Worm (Caenorhabditis elegans): Measurements from ENCODE around the gene W03A5.6.

W03A5.6 gene

DNA sequence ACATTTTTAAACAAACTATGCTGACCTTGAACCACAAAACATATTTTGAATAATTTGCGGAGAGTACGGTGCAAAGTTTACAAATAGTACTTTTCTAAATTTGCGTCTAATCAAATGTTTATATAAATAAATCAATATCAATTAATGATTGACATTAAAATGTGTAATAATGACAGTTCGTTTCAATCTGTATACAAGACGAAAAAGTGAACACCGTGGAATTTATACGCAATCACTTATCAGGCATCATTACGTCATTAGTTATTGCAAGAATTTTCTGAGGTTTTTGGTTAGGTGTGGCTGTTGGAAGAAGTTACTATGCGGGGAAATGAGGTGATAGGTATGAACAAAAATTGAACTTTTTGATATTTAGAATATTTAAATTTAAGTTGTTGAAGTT, 13.3 kb downstream of the W03A5.6 start:
- TF ChIP-seq klf-2 (GFP tag; conservative IDR thresholded peaks at IDR 0.05) (no peak), tab-1 (GFP tag; IDR thresholded peaks at IDR 0.05) (no peak), ztf-23 (GFP tag; IDR thresholded peaks at IDR 0.05) (no peak), ref-1 (GFP tag; conservative IDR thresholded peaks at IDR 0.05) (no peak)

DNA sequence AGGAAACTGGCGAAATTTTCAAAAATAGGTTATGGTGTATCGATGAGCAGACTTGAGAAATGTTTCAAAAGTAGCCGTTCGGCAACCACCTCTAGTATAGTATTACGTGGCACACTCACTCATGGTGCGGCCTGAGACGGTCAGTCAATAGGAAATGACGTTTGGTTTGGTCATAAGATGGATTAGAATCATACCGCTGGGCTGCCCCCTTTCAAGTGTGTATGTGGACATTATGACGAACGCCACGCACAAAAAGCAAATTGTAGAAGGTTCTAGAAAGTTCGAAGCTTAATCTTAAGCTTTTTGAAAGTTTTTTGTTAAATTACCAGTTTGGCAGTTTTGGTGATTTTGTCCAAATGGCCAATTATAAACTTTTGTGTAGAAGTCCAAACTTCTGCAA, 16.1 kb downstream of the W03A5.6 start:
- TF ChIP-seq cog-1 (tag; optimal IDR thresholded peaks at IDR 0.05), result no peak

- TF ChIP-seq ref-1 (GFP tag; conservative IDR thresholded peaks at IDR 0.05) (no peak), klf-2 (GFP tag; conservative IDR thresholded peaks at IDR 0.05) (no peak), cog-1 (tag; optimal IDR thresholded peaks at IDR 0.05) (no peak), T22C8.4 (GFP tag; IDR thresholded peaks at IDR 0.05) (no peak), ztf-29 (GFP tag; IDR thresholded peaks at IDR 0.05) (no peak), flt-1 (GFP tag; IDR thresholded peaks at IDR 0.05) (no peak), tab-1 (GFP tag; IDR thresholded peaks at IDR 0.05) (no peak), med-1 (GFP tag; optimal IDR thresholded peaks at IDR 0.05; ENCODE audit: insufficient read depth) (no peak), ztf-23 (GFP tag; IDR thresholded peaks at IDR 0.05) (no peak)
Measured at ce11 chrIII:5423665-5424133, 16.7 kb downstream of the W03A5.6 start, which contains the start of gene dnj-24. Gene dnj-24, minus strand, starts transcription at chrIII:5424083.

DNA sequence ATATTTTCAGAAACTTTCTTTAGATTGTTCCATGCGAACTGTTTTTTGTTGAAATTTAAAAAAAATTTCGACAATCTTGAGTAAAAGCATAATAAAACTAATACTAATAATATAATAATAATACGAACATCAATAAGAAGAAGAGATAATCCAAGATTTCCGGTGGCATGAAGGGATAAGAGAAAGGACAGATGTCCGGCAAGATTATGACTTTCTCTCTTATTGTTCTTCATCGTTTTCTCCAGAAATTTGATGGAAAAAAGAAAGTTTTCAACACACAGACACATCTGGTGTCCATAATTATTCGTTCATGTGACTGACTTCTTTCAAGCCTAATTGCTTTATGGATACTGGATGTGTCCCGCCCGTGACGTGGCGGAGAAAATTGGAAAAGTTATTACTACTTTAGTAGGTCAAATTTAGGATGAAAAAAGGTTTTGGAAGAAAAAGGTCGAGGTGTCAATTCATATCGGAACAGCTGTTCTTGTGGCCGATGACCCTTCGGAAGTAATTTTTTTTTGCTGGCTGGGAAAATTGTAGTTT, 17.8 kb downstream of the W03A5.6 start:
- TF ChIP-seq klf-2 (GFP tag; conservative IDR thresholded peaks at IDR 0.05) (no peak), med-1 (GFP tag; optimal IDR thresholded peaks at IDR 0.05; ENCODE audit: insufficient read depth) (no peak), ztf-29 (GFP tag; IDR thresholded peaks at IDR 0.05) (no peak), ztf-23 (GFP tag; IDR thresholded peaks at IDR 0.05) (no peak), flt-1 (GFP tag; IDR thresholded peaks at IDR 0.05) (no peak), cog-1 (tag; optimal IDR thresholded peaks at IDR 0.05) (no peak), tab-1 (GFP tag; IDR thresholded peaks at IDR 0.05) (no peak), ref-1 (GFP tag; conservative IDR thresholded peaks at IDR 0.05) (no peak), T22C8.4 (GFP tag; IDR thresholded peaks at IDR 0.05) (no peak)

DNA sequence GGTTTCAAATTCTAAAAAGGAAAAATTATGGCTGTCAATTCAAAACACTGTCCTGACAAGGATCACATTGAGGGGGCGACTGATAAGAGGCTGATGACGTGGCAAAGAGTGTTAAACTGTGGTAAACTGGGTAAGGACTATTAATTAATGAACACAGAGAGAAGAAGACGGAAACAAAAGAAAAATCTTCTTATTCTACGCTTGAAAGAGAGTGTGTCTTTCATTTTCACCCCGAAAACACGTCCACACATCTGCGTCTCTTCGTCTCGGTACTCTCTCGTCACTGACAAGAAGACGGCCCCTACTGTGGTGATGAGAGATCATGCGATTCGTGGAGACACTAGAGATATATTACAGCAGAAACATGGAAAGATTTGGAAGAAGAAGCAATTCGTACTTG, 19.0 kb downstream of the W03A5.6 start:
- TF ChIP-seq flt-1 (GFP tag; IDR thresholded peaks at IDR 0.05) (no peak), klf-2 (GFP tag; conservative IDR thresholded peaks at IDR 0.05) (no peak), ztf-29 (GFP tag; IDR thresholded peaks at IDR 0.05) (no peak), ref-1 (GFP tag; conservative IDR thresholded peaks at IDR 0.05) (no peak), T22C8.4 (GFP tag; IDR thresholded peaks at IDR 0.05) (no peak), ztf-23 (GFP tag; IDR thresholded peaks at IDR 0.05) (no peak), med-1 (GFP tag; optimal IDR thresholded peaks at IDR 0.05; ENCODE audit: insufficient read depth) (no peak), cog-1 (tag; optimal IDR thresholded peaks at IDR 0.05) (no peak), tab-1 (GFP tag; IDR thresholded peaks at IDR 0.05) (no peak)

ce11 chrIII:5420276-5420675, 20.2 kb downstream of the W03A5.6 start:
- TF ChIP-seq tab-1 (GFP tag; IDR thresholded peaks at IDR 0.05), result no peak
- no peak for TF ChIP-seq cog-1 (tag; optimal IDR thresholded peaks at IDR 0.05)
- no peak for TF ChIP-seq ztf-23 (GFP tag; IDR thresholded peaks at IDR 0.05)
- TF ChIP-seq klf-2 (GFP tag; conservative IDR thresholded peaks at IDR 0.05), result no peak
- no peak for TF ChIP-seq ref-1 (GFP tag; conservative IDR thresholded peaks at IDR 0.05)
- TF ChIP-seq flt-1 (GFP tag; IDR thresholded peaks at IDR 0.05), result no peak
- TF ChIP-seq ztf-29 (GFP tag; IDR thresholded peaks at IDR 0.05), result no peak
- no peak for TF ChIP-seq T22C8.4 (GFP tag; IDR thresholded peaks at IDR 0.05)
- no peak for TF ChIP-seq med-1 (GFP tag; optimal IDR thresholded peaks at IDR 0.05; ENCODE audit: insufficient read depth)

DNA sequence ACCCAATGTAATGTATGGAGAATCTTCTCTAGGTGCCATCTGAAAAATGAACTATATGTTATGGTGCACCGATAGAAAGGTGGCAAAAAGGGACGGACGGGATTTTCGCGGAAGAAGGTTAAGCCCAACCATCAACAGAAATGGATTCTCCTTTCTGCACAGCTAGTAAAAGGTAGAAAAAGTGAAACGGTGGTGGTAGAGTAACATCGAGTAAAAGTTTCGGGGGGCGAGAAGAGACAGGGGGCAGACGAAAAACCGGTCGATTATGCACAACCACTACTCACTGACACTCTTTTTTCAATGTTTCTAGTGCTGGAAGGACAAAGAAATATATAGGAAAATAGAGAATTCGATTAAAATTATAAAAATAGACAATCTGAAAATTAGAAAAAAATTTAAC, 20.9 kb downstream of the W03A5.6 start:
- TF ChIP-seq T22C8.4 (GFP tag; IDR thresholded peaks at IDR 0.05) (no peak), ztf-23 (GFP tag; IDR thresholded peaks at IDR 0.05) (no peak), flt-1 (GFP tag; IDR thresholded peaks at IDR 0.05) (no peak), klf-2 (GFP tag; conservative IDR thresholded peaks at IDR 0.05) (no peak), ztf-29 (GFP tag; IDR thresholded peaks at IDR 0.05) (no peak), tab-1 (GFP tag; IDR thresholded peaks at IDR 0.05) (no peak), cog-1 (tag; optimal IDR thresholded peaks at IDR 0.05) (no peak), med-1 (GFP tag; optimal IDR thresholded peaks at IDR 0.05; ENCODE audit: insufficient read depth) (no peak), ref-1 (GFP tag; conservative IDR thresholded peaks at IDR 0.05) (no peak)

ce11 chrIII:5417921-5418320, 22.5 kb downstream of the W03A5.6 start:
- TF ChIP-seq T22C8.4 (GFP tag; IDR thresholded peaks at IDR 0.05) (no peak), flt-1 (GFP tag; IDR thresholded peaks at IDR 0.05) (no peak), ztf-23 (GFP tag; IDR thresholded peaks at IDR 0.05) (no peak), ref-1 (GFP tag; conservative IDR thresholded peaks at IDR 0.05) (no peak), tab-1 (GFP tag; IDR thresholded peaks at IDR 0.05) (no peak), ztf-29 (GFP tag; IDR thresholded peaks at IDR 0.05) (no peak), med-1 (GFP tag; optimal IDR thresholded peaks at IDR 0.05; ENCODE audit: insufficient read depth) (no peak), klf-2 (GFP tag; conservative IDR thresholded peaks at IDR 0.05) (no peak), cog-1 (tag; optimal IDR thresholded peaks at IDR 0.05) (no peak)

ce11 chrIII:5413680-5414079, 26.8 kb downstream of the W03A5.6 start, which contains the start of gene grl-22:
Gene grl-22, minus strand, starts transcription at chrIII:5414011.
- no peak for TF ChIP-seq tab-1 (GFP tag; IDR thresholded peaks at IDR 0.05)
- TF ChIP-seq ztf-23 (GFP tag; IDR thresholded peaks at IDR 0.05), result no peak
- TF ChIP-seq ref-1 (GFP tag; conservative IDR thresholded peaks at IDR 0.05), result no peak
- no peak for TF ChIP-seq cog-1 (tag; optimal IDR thresholded peaks at IDR 0.05)
- TF ChIP-seq ztf-29 (GFP tag; IDR thresholded peaks at IDR 0.05), result no peak
- TF ChIP-seq flt-1 (GFP tag; IDR thresholded peaks at IDR 0.05), result no peak
- no peak for TF ChIP-seq klf-2 (GFP tag; conservative IDR thresholded peaks at IDR 0.05)
- TF ChIP-seq T22C8.4 (GFP tag; IDR thresholded peaks at IDR 0.05), result no peak
- no peak for TF ChIP-seq med-1 (GFP tag; optimal IDR thresholded peaks at IDR 0.05; ENCODE audit: insufficient read depth)

ce11 chrIII:5407588-5407987, 32.9 kb downstream of the W03A5.6 start, which contains the start of gene W03A5.1:
Gene W03A5.1, plus strand, starts transcription at chrIII:5407888.
- TF ChIP-seq ztf-29 (GFP tag; IDR thresholded peaks at IDR 0.05) (no peak), ztf-23 (GFP tag; IDR thresholded peaks at IDR 0.05) (no peak), T22C8.4 (GFP tag; IDR thresholded peaks at IDR 0.05) (no peak), flt-1 (GFP tag; IDR thresholded peaks at IDR 0.05) (no peak), med-1 (GFP tag; optimal IDR thresholded peaks at IDR 0.05; ENCODE audit: insufficient read depth) (no peak), tab-1 (GFP tag; IDR thresholded peaks at IDR 0.05) (no peak), klf-2 (GFP tag; conservative IDR thresholded peaks at IDR 0.05) (no peak), cog-1 (tag; optimal IDR thresholded peaks at IDR 0.05) (no peak), ref-1 (GFP tag; conservative IDR thresholded peaks at IDR 0.05) (no peak)
